Fruit fly (Drosophila melanogaster) whole organism, embryonic: ENCODE data around the gene CG34180.
A peak's percentile ranks its signal among the peaks of the same experiment; 100 is the strongest.

Experiments used
- Ada2b ChIP-seq: fragments of 200-800 bp; sonication (Bioruptor generic); IDR thresholded peaks from 2 replicates; pipeline ENCODE4 v1.3.6; 2022; ENCODE audit warnings: missing biosample characterization, missing genetic modification characterization
- B-H2 ChIP-seq: fragments of 200-800 bp; sonication (Bioruptor generic); optimal IDR thresholded peaks from 2 replicates; lab custom pipeline; 2018; ENCODE audit warnings: missing biosample characterization, mild to moderate bottlenecking, missing genetic modification characterization
- BtbVII ChIP-seq: fragments of 200-800 bp; sonication (Bioruptor generic); optimal IDR thresholded peaks from 3 replicates; lab custom pipeline; 2017; ENCODE audit warnings: missing biosample characterization, mild to moderate bottlenecking, missing genetic modification characterization
- CG15696 ChIP-seq: fragments of 200-800 bp; sonication (Bioruptor generic); optimal IDR thresholded peaks from 2 replicates; lab custom pipeline; 2019; ENCODE audit warnings: missing biosample characterization, mild to moderate bottlenecking, missing genetic modification characterization, moderate library complexity
- CG17186 ChIP-seq: fragments of 200-800 bp; sonication (Bioruptor generic); optimal IDR thresholded peaks from 3 replicates; lab custom pipeline; 2017; ENCODE audit warnings: missing biosample characterization, missing genetic modification reagents, missing genetic modification characterization
- CG17912 ChIP-seq: fragments of 200-800 bp; sonication (Bioruptor generic); optimal IDR thresholded peaks from 2 replicates; lab custom pipeline; 2018; ENCODE audit warnings: missing biosample characterization, mild to moderate bottlenecking, missing genetic modification characterization
- CG1792 ChIP-seq: fragments of 200-800 bp; sonication (Bioruptor generic); optimal IDR thresholded peaks from 2 replicates; lab custom pipeline; 2016; ENCODE audit warnings: missing biosample characterization, missing genetic modification characterization
- CG18599 ChIP-seq: fragments of 200-800 bp; sonication (Bioruptor generic); optimal IDR thresholded peaks from 3 replicates; lab custom pipeline; 2017; ENCODE audit warnings: missing biosample characterization, missing genetic modification characterization, mild to moderate bottlenecking, moderate library complexity, missing genetic modification reagents
- CG2199 ChIP-seq: fragments of 200-800 bp; sonication (Bioruptor generic); IDR thresholded peaks from 3 replicates; pipeline ENCODE4 v1.3.6; 2022; ENCODE audit warnings: missing biosample characterization, missing genetic modification characterization
- CG31365 ChIP-seq: fragments of 200-800 bp; sonication (Bioruptor generic); optimal IDR thresholded peaks from 2 replicates; lab custom pipeline; 2018; ENCODE audit warnings: missing biosample characterization, mild to moderate bottlenecking, missing genetic modification characterization
- CG3407 ChIP-seq: fragments of 200-800 bp; sonication (Bioruptor generic); optimal IDR thresholded peaks from 2 replicates; lab custom pipeline; 2018; ENCODE audit warnings: missing biosample characterization, mild to moderate bottlenecking, missing genetic modification characterization
- CG3726 ChIP-seq: fragments of 200-800 bp; sonication (Bioruptor generic); IDR thresholded peaks from 3 replicates; pipeline ENCODE4, ENCODE4 v1.3.6; 2022; ENCODE audit warnings: missing biosample characterization, missing genetic modification characterization
- CG42726 ChIP-seq: fragments of 200-800 bp; sonication (Bioruptor generic); IDR thresholded peaks from 2 replicates; pipeline ENCODE4 v1.3.6; 2022; ENCODE audit warnings: missing biosample characterization, missing genetic modification characterization; ENCODE audit not compliant: partially characterized antibody
- CG4282 ChIP-seq: fragments of 200-800 bp; sonication (Bioruptor generic); optimal IDR thresholded peaks from 2 replicates; lab custom pipeline; 2016; ENCODE audit warnings: missing biosample characterization, missing genetic modification characterization
- CG43689 ChIP-seq: fragments of 200-800 bp; sonication (Bioruptor generic); IDR thresholded peaks from 2 replicates; pipeline ENCODE4 v1.3.6; 2022; ENCODE audit warnings: missing biosample characterization, missing genetic modification characterization
- CG5180 ChIP-seq: fragments of 200-800 bp; sonication (Bioruptor generic); optimal IDR thresholded peaks from 3 replicates; lab custom pipeline; 2017; ENCODE audit warnings: missing biosample characterization, missing genetic modification characterization, mild to moderate bottlenecking, moderate library complexity, missing genetic modification reagents
- CG6765 ChIP-seq: fragments of 200-800 bp; sonication (Bioruptor generic); optimal IDR thresholded peaks from 3 replicates; lab custom pipeline; 2017; ENCODE audit warnings: missing biosample characterization, mild to moderate bottlenecking, missing genetic modification characterization
- CG6791 ChIP-seq: fragments of 200-800 bp; sonication (Bioruptor generic); IDR thresholded peaks from 3 replicates; pipeline ENCODE4 v1.3.6; 2022; ENCODE audit warnings: missing biosample characterization, missing genetic modification characterization; ENCODE audit not compliant: partially characterized antibody
- CG6813 ChIP-seq: fragments of 200-800 bp; sonication (Bioruptor generic); optimal IDR thresholded peaks from 2 replicates; lab custom pipeline; 2017; ENCODE audit warnings: missing biosample characterization, missing genetic modification characterization, mild to moderate bottlenecking, moderate library complexity, missing genetic modification reagents
- CG7928 ChIP-seq: fragments of 200-800 bp; sonication (Bioruptor generic); optimal IDR thresholded peaks from 2 replicates; lab custom pipeline; 2017; ENCODE audit warnings: missing biosample characterization, mild to moderate bottlenecking, missing genetic modification characterization
- CG9609 ChIP-seq: fragments of 200-800 bp; sonication (Bioruptor generic); optimal IDR thresholded peaks from 3 replicates; lab custom pipeline; 2016; ENCODE audit warnings: missing biosample characterization, missing genetic modification characterization
- Chrac-16 ChIP-seq: fragments of 200-800 bp; sonication (Bioruptor generic); optimal IDR thresholded peaks from 3 replicates; lab custom pipeline; 2016; ENCODE audit warnings: missing biosample characterization, missing genetic modification characterization
- Gsc ChIP-seq: fragments of 200-800 bp; sonication (Bioruptor generic); IDR thresholded peaks from 2 replicates; pipeline ENCODE4 v1.3.6; 2022; ENCODE audit warnings: missing biosample characterization, missing genetic modification characterization
- H15 ChIP-seq: fragments of 200-800 bp; sonication (Bioruptor generic); IDR thresholded peaks from 3 replicates; pipeline ENCODE4 v1.3.6; 2022; ENCODE audit warnings: missing biosample characterization, missing genetic modification characterization
- Hr3 ChIP-seq: fragments of 200-800 bp; sonication (Bioruptor generic); optimal IDR thresholded peaks from 3 replicates; lab custom pipeline; 2016; ENCODE audit warnings: missing biosample characterization, missing genetic modification characterization
- Myb ChIP-seq: fragments of 200-800 bp; sonication (Bioruptor generic); optimal IDR thresholded peaks from 2 replicates; lab custom pipeline; 2016; ENCODE audit warnings: missing biosample characterization, missing genetic modification characterization
- NC2β ChIP-seq: fragments of 200-800 bp; sonication (Bioruptor generic); optimal IDR thresholded peaks from 2 replicates; lab custom pipeline; 2016; ENCODE audit warnings: missing biosample characterization, missing genetic modification characterization
- Nf-YC ChIP-seq: fragments of 200-800 bp; optimal IDR thresholded peaks from 3 replicates; lab custom pipeline; 2019; ENCODE audit warnings: missing biosample characterization, mild to moderate bottlenecking, missing genetic modification characterization, moderate library complexity
- Oli ChIP-seq: fragments of 200-800 bp; sonication (Bioruptor generic); optimal IDR thresholded peaks from 2 replicates; lab custom pipeline; 2018; ENCODE audit warnings: missing biosample characterization, mild to moderate bottlenecking, missing genetic modification characterization, moderate library complexity
- Pdp1 ChIP-seq, 2 experiments: fragments of 200-800 bp; sonication (Bioruptor generic); optimal IDR thresholded peaks; 3 replicates each; lab custom pipeline; 2016; ENCODE audit warnings: missing biosample characterization in 2 of 2, missing genetic modification characterization in 2 of 2, mild to moderate bottlenecking in 1 of 2, moderate library complexity in 1 of 2
- Ssrp ChIP-seq: fragments of 200-800 bp; sonication (Bioruptor generic); optimal IDR thresholded peaks from 2 replicates; lab custom pipeline; 2018; ENCODE audit warnings: missing biosample characterization, mild to moderate bottlenecking, missing genetic modification characterization, moderate library complexity
- Usf ChIP-seq: fragments of 200-800 bp; sonication (Bioruptor generic); optimal IDR thresholded peaks from 2 replicates; lab custom pipeline; 2017; ENCODE audit warnings: missing genotype, missing biosample characterization, missing genetic modification characterization
- Xrp1 ChIP-seq: fragments of 200-800 bp; sonication (Bioruptor generic); IDR thresholded peaks from 2 replicates; pipeline ENCODE4 v1.3.6; 2022; ENCODE audit warnings: missing biosample characterization, missing genetic modification characterization
- ac ChIP-seq: fragments of 200-800 bp; sonication (Bioruptor generic); optimal IDR thresholded peaks from 3 replicates; lab custom pipeline; 2017; ENCODE audit warnings: missing biosample characterization, mild to moderate bottlenecking, missing genetic modification characterization
- dysf ChIP-seq: fragments of 200-800 bp; sonication (Bioruptor generic); IDR thresholded peaks from 3 replicates; pipeline ENCODE4 v1.3.6; 2022; ENCODE audit warnings: missing biosample characterization, missing genetic modification characterization
- grn ChIP-seq: fragments of 200-800 bp; sonication (Bioruptor generic); optimal IDR thresholded peaks from 3 replicates; lab custom pipeline; 2017; ENCODE audit warnings: missing biosample characterization, missing genetic modification characterization
- gsb ChIP-seq: fragments of 200-800 bp; sonication (Bioruptor generic); IDR thresholded peaks from 2 replicates; pipeline ENCODE4 v1.3.6; 2022; ENCODE audit warnings: missing biosample characterization, missing genetic modification characterization
- her ChIP-seq: fragments of 200-800 bp; sonication (Bioruptor generic); optimal IDR thresholded peaks from 2 replicates; lab custom pipeline; 2016; ENCODE audit warnings: missing biosample characterization, missing genetic modification characterization
- jigr1 ChIP-seq: fragments of 200-800 bp; sonication (Bioruptor generic); IDR thresholded peaks from 3 replicates; pipeline ENCODE4 v1.3.6; 2022; ENCODE audit warnings: missing biosample characterization, missing genetic modification characterization
- jing ChIP-seq: fragments of 200-800 bp; sonication (Bioruptor generic); optimal IDR thresholded peaks from 2 replicates; lab custom pipeline; 2018; ENCODE audit warnings: missing biosample characterization, mild to moderate bottlenecking, missing genetic modification characterization
- knrl ChIP-seq: fragments of 200-800 bp; sonication (Bioruptor generic); IDR thresholded peaks from 3 replicates; pipeline ENCODE4 v1.3.6; 2022; ENCODE audit warnings: missing biosample characterization, missing genetic modification characterization; ENCODE audit not compliant: partially characterized antibody
- lola ChIP-seq, 3 experiments: fragments of >200 bp in 2 of 3; fragments of 200-800 bp in 1 of 3; sonication (Bioruptor generic) in 1 of 3; optimal IDR thresholded peaks; 2 replicates each; lab custom pipeline; 2017 to 2019; ENCODE audit warnings: missing biosample characterization in 3 of 3, missing genetic modification characterization in 3 of 3, mild to moderate bottlenecking in 1 of 3, moderate library complexity in 1 of 3
- phol ChIP-seq: fragments of 200-800 bp; sonication (Bioruptor generic); optimal IDR thresholded peaks from 3 replicates; lab custom pipeline; 2018; ENCODE audit warnings: missing biosample characterization, mild to moderate bottlenecking, missing genetic modification characterization, moderate library complexity
- sens-2 ChIP-seq: fragments of 200-800 bp; sonication (Bioruptor generic); IDR thresholded peaks from 2 replicates; pipeline ENCODE4 v1.3.6; 2022; ENCODE audit warnings: missing biosample characterization, missing genetic modification characterization
- slbo ChIP-seq: fragments of 200-800 bp; sonication (Bioruptor generic); IDR thresholded peaks from 2 replicates; pipeline ENCODE4 v1.3.6; 2022; ENCODE audit warnings: missing biosample characterization, missing genetic modification characterization
- sr ChIP-seq: fragments of 200-800 bp; sonication (Bioruptor generic); IDR thresholded peaks from 3 replicates; pipeline ENCODE4 v1.3.6; 2022; ENCODE audit warnings: missing biosample characterization, missing genetic modification characterization
- ssp ChIP-seq: fragments of 200-800 bp; sonication (Bioruptor generic); IDR thresholded peaks from 2 replicates; pipeline ENCODE4 v1.3.6; 2022; ENCODE audit warnings: missing biosample characterization, missing genetic modification characterization
- tx ChIP-seq: fragments of 200-800 bp; sonication (Bioruptor generic); optimal IDR thresholded peaks from 2 replicates; lab custom pipeline; 2016; ENCODE audit warnings: missing biosample characterization, missing genetic modification characterization
- vfl ChIP-seq: fragments of 200-800 bp; sonication (Bioruptor generic); optimal IDR thresholded peaks from 2 replicates; lab custom pipeline; 2016; ENCODE audit warnings: missing biosample characterization, missing genetic modification characterization
- vvl ChIP-seq: fragments of 200-800 bp; sonication (Bioruptor generic); IDR thresholded peaks from 2 replicates; pipeline ENCODE4 v1.3.6; 2022; ENCODE audit warnings: missing biosample characterization, missing genetic modification characterization

CG34180 gene

dm6 chr2L:6070656-6071231 is 10.4 kb downstream of the CG34180 start, which contains the start of the genes CG9154 and Kr-h2 (continued):
- TF ChIP-seq CG3407 (GFP tag; lab: Kevin White, UChicago) = no peak
- TF ChIP-seq NC2β (GFP tag; lab: Kevin White, UChicago) = no peak
- no peak for TF ChIP-seq her (GFP tag; lab: Kevin White, UChicago)
- TF ChIP-seq CG1792 (GFP tag; lab: Kevin White, UChicago) = no peak
- peak; percentile 59 for TF ChIP-seq Nf-YC (tag; lab: Kevin White, UChicago)
- TF ChIP-seq vfl (GFP tag; lab: Kevin White, UChicago) = no peak
- no peak for TF ChIP-seq sens-2 (GFP tag; lab: Robert Waterston, UW)
- no peak for TF ChIP-seq CG5180 (GFP tag; lab: Kevin White, UChicago)
- TF ChIP-seq Hr3 (GFP tag; lab: Kevin White, UChicago) = no peak
- TF ChIP-seq gsb (GFP tag; lab: Robert Waterston, UW) = no peak
- TF ChIP-seq CG9609 (GFP tag; lab: Kevin White, UChicago) = peak; percentile 14
- no peak for TF ChIP-seq CG6765
- peak; percentile 58 for TF ChIP-seq CG18599
- no peak for TF ChIP-seq Oli (tag; lab: Kevin White, UChicago)
- peak; percentile 69 for TF ChIP-seq CG42726
- TF ChIP-seq BtbVII (GFP tag; lab: Kevin White, UChicago) = no peak
- TF ChIP-seq dysf = peak; percentile 32; the same call in 1 of the 3 replicates
- peak; percentile 77 for TF ChIP-seq knrl (GFP tag; lab: Robert Waterston, UW)
- 0 out of 2 replicates have a peak, but pooled peaks have one; percentile 18 for TF ChIP-seq ssp
- TF ChIP-seq grn = no peak
- no peak for TF ChIP-seq CG3726 (GFP tag; lab: Robert Waterston, UW)
- peak; percentile 37 for TF ChIP-seq phol (tag; lab: Kevin White, UChicago)
- peak; percentile 87 for TF ChIP-seq Myb (GFP tag; lab: Kevin White, UChicago)
- TF ChIP-seq CG7928 = peak; percentile 75
- no peak for TF ChIP-seq Ssrp (tag; lab: Kevin White, UChicago)
- no peak for TF ChIP-seq CG43689 (GFP tag; lab: Robert Waterston, UW)
- TF ChIP-seq vvl (GFP tag; lab: Robert Waterston, UW) = peak; percentile 47; the same call in 1 of the 2 replicates
- no peak for TF ChIP-seq CG17912 (GFP tag; lab: Kevin White, UChicago)
- no peak for TF ChIP-seq CG4282
- peak; percentile 31; the same call in 1 of the 2 replicates for TF ChIP-seq slbo (GFP tag; lab: Robert Waterston, UW)
- TF ChIP-seq tx (GFP tag; lab: Kevin White, UChicago) = no peak
- TF ChIP-seq CG31365 = peak; percentile 90
- TF ChIP-seq Pdp1 (GFP tag; optimal IDR thresholded peaks at IDR 0.05; lab: Kevin White, UChicago) = peak in 1 of 2 experiments; percentile 18
- TF ChIP-seq CG2199 (GFP tag; lab: Robert Waterston, UW) = no peak
- no peak for TF ChIP-seq sr (GFP tag; lab: Robert Waterston, UW)
- peak in 1 of 3 experiments; percentile 25 for TF ChIP-seq lola (GFP tag; optimal IDR thresholded peaks at IDR 0.05; lab: Kevin White, UChicago)
- TF ChIP-seq CG6791 = peak; percentile 75; the same call in 2 of the 3 replicates
- TF ChIP-seq Chrac-16 = peak; percentile 3
- no peak for TF ChIP-seq Gsc (GFP tag; lab: Robert Waterston, UW)
- no peak for TF ChIP-seq CG6813
- peak; percentile 3 for TF ChIP-seq Usf (GFP tag; lab: Kevin White, UChicago)
- no peak for TF ChIP-seq Ada2b (GFP tag; lab: Robert Waterston, UW)
- TF ChIP-seq Xrp1 (GFP tag; lab: Robert Waterston, UW) = 0 out of 2 replicates have a peak, but pooled peaks have one; percentile 7
- TF ChIP-seq jigr1 (GFP tag; lab: Robert Waterston, UW) = peak; percentile 54; the same call in 1 of the 3 replicates
- TF ChIP-seq B-H2 (GFP tag; lab: Kevin White, UChicago) = peak; percentile 48
- peak; percentile 13 for TF ChIP-seq CG15696 (tag; lab: Kevin White, UChicago)
- no peak for TF ChIP-seq ac
- no peak for TF ChIP-seq H15 (GFP tag; lab: Robert Waterston, UW)
- TF ChIP-seq CG17186 = peak; percentile 42
- no peak for TF ChIP-seq jing
